Fruit fly (Drosophila melanogaster) whole organism, embryonic: Measurements from ENCODE around the gene CG45676.
A peak's percentile ranks its signal among the peaks of the same experiment; 100 is the strongest.

Source experiments
- Awh ChIP-seq: fragments of 200-800 bp; sonication (Bioruptor generic); IDR thresholded peaks from 2 replicates; pipeline ENCODE4, ENCODE4 v1.3.6; 2022; ENCODE audit warnings: missing biosample characterization, missing genetic modification characterization
- Bgb ChIP-seq: fragments of 200-800 bp; sonication (Bioruptor generic); IDR thresholded peaks from 2 replicates; pipeline ENCODE4 v1.3.6; 2022; ENCODE audit warnings: missing biosample characterization, missing genetic modification characterization; ENCODE audit not compliant: partially characterized antibody
- CG11398 ChIP-seq: fragments of 200-800 bp; sonication (Bioruptor generic); optimal IDR thresholded peaks from 2 replicates; lab custom pipeline; 2016; ENCODE audit warnings: missing biosample characterization, missing genetic modification characterization
- CG1233 ChIP-seq: fragments of 200-800 bp; sonication (Bioruptor generic); optimal IDR thresholded peaks from 4 replicates; lab custom pipeline; 2018; ENCODE audit warnings: missing biosample characterization, mild to moderate bottlenecking, missing genetic modification characterization
- CG13775 ChIP-seq: fragments of 200-800 bp; sonication (Bioruptor generic); optimal IDR thresholded peaks from 3 replicates; lab custom pipeline; 2017; ENCODE audit warnings: missing biosample characterization, mild to moderate bottlenecking, missing genetic modification characterization
- CG15514 ChIP-seq: fragments of 200-800 bp; sonication (Bioruptor generic); optimal IDR thresholded peaks from 3 replicates; lab custom pipeline; 2017; ENCODE audit warnings: missing biosample characterization, missing genetic modification characterization, mild to moderate bottlenecking, moderate library complexity, missing genetic modification reagents
- CG16813 ChIP-seq: fragments of 200-800 bp; sonication (Bioruptor generic); IDR thresholded peaks from 3 replicates; pipeline ENCODE4 v1.3.6; 2022; ENCODE audit warnings: missing biosample characterization, missing genetic modification characterization; ENCODE audit not compliant: partially characterized antibody
- CG2129 ChIP-seq: fragments of 200-800 bp; sonication (Bioruptor generic); IDR thresholded peaks from 2 replicates; pipeline ENCODE4 v1.3.6; 2022; ENCODE audit warnings: missing biosample characterization, missing genetic modification characterization; ENCODE audit not compliant: partially characterized antibody
- CG2199 ChIP-seq: fragments of 200-800 bp; sonication (Bioruptor generic); IDR thresholded peaks from 3 replicates; pipeline ENCODE4 v1.3.6; 2022; ENCODE audit warnings: missing biosample characterization, missing genetic modification characterization
- CG30403 ChIP-seq: fragments of 200-800 bp; sonication (Bioruptor generic); optimal IDR thresholded peaks from 3 replicates; lab custom pipeline; 2016; ENCODE audit warnings: missing biosample characterization, missing genetic modification characterization
- CG3163 ChIP-seq: fragments of 200-800 bp; sonication (Bioruptor generic); optimal IDR thresholded peaks from 3 replicates; lab custom pipeline; 2016; ENCODE audit warnings: missing biosample characterization, missing genetic modification characterization
- CG34224 ChIP-seq: fragments of 200-800 bp; sonication (Bioruptor generic); IDR thresholded peaks from 3 replicates; pipeline ENCODE4 v1.3.6; 2022; ENCODE audit warnings: missing biosample characterization, missing genetic modification characterization; ENCODE audit not compliant: partially characterized antibody
- CG43689 ChIP-seq: fragments of 200-800 bp; sonication (Bioruptor generic); IDR thresholded peaks from 2 replicates; pipeline ENCODE4 v1.3.6; 2022; ENCODE audit warnings: missing biosample characterization, missing genetic modification characterization
- CG6791 ChIP-seq: fragments of 200-800 bp; sonication (Bioruptor generic); IDR thresholded peaks from 3 replicates; pipeline ENCODE4 v1.3.6; 2022; ENCODE audit warnings: missing biosample characterization, missing genetic modification characterization; ENCODE audit not compliant: partially characterized antibody
- CHES-1-like ChIP-seq: fragments of 200-800 bp; sonication (Bioruptor generic); optimal IDR thresholded peaks from 2 replicates; lab custom pipeline; 2016; ENCODE audit warnings: missing biosample characterization, missing genetic modification characterization
- CoRest ChIP-seq: fragments of 200-800 bp; sonication (Bioruptor generic); optimal IDR thresholded peaks from 3 replicates; lab custom pipeline; 2018; ENCODE audit warnings: missing biosample characterization, mild to moderate bottlenecking, missing genetic modification characterization, moderate library complexity
- D ChIP-seq, 2 experiments: fragments of 200-800 bp in 1 of 2; fragments of >200 bp in 1 of 2; sonication (Bioruptor generic) in 1 of 2; optimal IDR thresholded peaks; 2 replicates in 1 of 2; 3 replicates in 1 of 2; lab custom pipeline; 2017; ENCODE audit warnings: mild to moderate bottlenecking in 1 of 2, missing biosample characterization in 1 of 2, missing genetic modification characterization in 1 of 2, missing genetic modification reagents in 1 of 2
- Dip3 ChIP-seq: fragments of 200-800 bp; sonication (Bioruptor generic); optimal IDR thresholded peaks from 3 replicates; lab custom pipeline; 2016; ENCODE audit warnings: missing biosample characterization, missing genetic modification characterization
- Dref ChIP-seq: fragments of 200-800 bp; sonication (Bioruptor generic); IDR thresholded peaks from 2 replicates; pipeline ENCODE4 v1.3.6; 2022; ENCODE audit warnings: missing biosample characterization, missing genetic modification characterization
- Elba2 ChIP-seq: fragments of 200-800 bp; sonication (Bioruptor generic); optimal IDR thresholded peaks from 3 replicates; lab custom pipeline; 2016; ENCODE audit warnings: missing biosample characterization, missing genetic modification characterization
- Fer1 ChIP-seq: fragments of 200-800 bp; sonication (Bioruptor generic); optimal IDR thresholded peaks from 2 replicates; lab custom pipeline; 2017; ENCODE audit warnings: missing biosample characterization, mild to moderate bottlenecking, missing genetic modification characterization
- HLHmδ ChIP-seq: fragments of 200-800 bp; sonication (Bioruptor generic); optimal IDR thresholded peaks from 2 replicates; lab custom pipeline; 2018; ENCODE audit warnings: missing biosample characterization, mild to moderate bottlenecking, missing genetic modification characterization, moderate library complexity
- Myb ChIP-seq: fragments of 200-800 bp; sonication (Bioruptor generic); optimal IDR thresholded peaks from 2 replicates; lab custom pipeline; 2016; ENCODE audit warnings: missing biosample characterization, missing genetic modification characterization
- Nf-YB ChIP-seq: fragments of 200-800 bp; sonication (Bioruptor generic); optimal IDR thresholded peaks from 3 replicates; lab custom pipeline; 2019; ENCODE audit warnings: missing biosample characterization, mild to moderate bottlenecking, missing genetic modification characterization, moderate library complexity
- Pdp1 ChIP-seq, 2 experiments: fragments of 200-800 bp; sonication (Bioruptor generic); optimal IDR thresholded peaks; 3 replicates each; lab custom pipeline; 2016; ENCODE audit warnings: missing biosample characterization in 2 of 2, missing genetic modification characterization in 2 of 2, mild to moderate bottlenecking in 1 of 2, moderate library complexity in 1 of 2
- Scr ChIP-seq: fragments of 200-800 bp; sonication (Bioruptor generic); IDR thresholded peaks from 2 replicates; pipeline ENCODE4 v1.3.6; 2022; ENCODE audit warnings: missing biosample characterization, missing genetic modification characterization; ENCODE audit not compliant: partially characterized antibody
- bbx ChIP-seq: fragments of 200-800 bp; sonication (Bioruptor generic); IDR thresholded peaks from 2 replicates; pipeline ENCODE4 v1.3.6; 2022; ENCODE audit warnings: missing biosample characterization, missing genetic modification characterization; ENCODE audit not compliant: partially characterized antibody
- chinmo ChIP-seq: fragments of 200-800 bp; sonication (Bioruptor generic); IDR thresholded peaks from 4 replicates; pipeline ENCODE4 v1.3.6; 2022; ENCODE audit warnings: missing biosample characterization, missing genetic modification characterization; ENCODE audit not compliant: partially characterized antibody
- crp ChIP-seq, 2 experiments: fragments of 200-800 bp; sonication (Bioruptor generic); optimal IDR thresholded peaks; 2 replicates in 1 of 2; 3 replicates in 1 of 2; lab custom pipeline; 2017; ENCODE audit warnings: missing biosample characterization in 2 of 2, missing genetic modification characterization in 2 of 2, mild to moderate bottlenecking in 1 of 2, moderate library complexity in 1 of 2
- cwo ChIP-seq: fragments of 200-800 bp; sonication (Bioruptor generic); optimal IDR thresholded peaks from 3 replicates; lab custom pipeline; 2017; ENCODE audit warnings: missing biosample characterization, missing genetic modification characterization, mild to moderate bottlenecking, moderate library complexity, missing genetic modification reagents
- dan ChIP-seq: fragments of 200-800 bp; sonication (Bioruptor generic); IDR thresholded peaks from 2 replicates; pipeline ENCODE4 v1.3.6; 2022; ENCODE audit warnings: missing biosample characterization, missing genetic modification characterization
- fd3F ChIP-seq: fragments of 200-800 bp; sonication (Bioruptor generic); optimal IDR thresholded peaks from 2 replicates; lab custom pipeline; 2018; ENCODE audit warnings: missing biosample characterization, mild to moderate bottlenecking, missing genetic modification characterization, moderate library complexity
- hb ChIP-seq: fragments of 200-800 bp; sonication (Bioruptor generic); IDR thresholded peaks from 3 replicates; pipeline ENCODE4 v1.3.6; 2022; ENCODE audit warnings: missing biosample characterization, missing genetic modification characterization; ENCODE audit not compliant: partially characterized antibody
- jumu ChIP-seq: fragments of 200-800 bp; sonication (Bioruptor generic); optimal IDR thresholded peaks from 3 replicates; lab custom pipeline; 2016; ENCODE audit warnings: missing biosample characterization, missing genetic modification characterization
- nerfin-1 ChIP-seq: fragments of 200-800 bp; sonication (Bioruptor generic); optimal IDR thresholded peaks from 3 replicates; lab custom pipeline; 2019; ENCODE audit warnings: missing biosample characterization, mild to moderate bottlenecking, missing genetic modification characterization, moderate library complexity
- peb ChIP-seq: fragments of 200-800 bp; sonication (Bioruptor generic); IDR thresholded peaks from 2 replicates; pipeline ENCODE4 v1.3.6; 2022; ENCODE audit warnings: missing biosample characterization, missing genetic modification characterization
- pzg ChIP-seq: fragments of 200-800 bp; sonication (Bioruptor generic); optimal IDR thresholded peaks from 3 replicates; lab custom pipeline; 2018; ENCODE audit warnings: missing biosample characterization, mild to moderate bottlenecking, missing genetic modification characterization, moderate library complexity
- repo ChIP-seq: fragments of 200-800 bp; sonication (Bioruptor generic); optimal IDR thresholded peaks from 2 replicates; lab custom pipeline; 2016; ENCODE audit warnings: missing biosample characterization, missing genetic modification characterization
- ssp ChIP-seq: fragments of 200-800 bp; sonication (Bioruptor generic); IDR thresholded peaks from 2 replicates; pipeline ENCODE4 v1.3.6; 2022; ENCODE audit warnings: missing biosample characterization, missing genetic modification characterization
- sug ChIP-seq: fragments of 200-800 bp; optimal IDR thresholded peaks from 2 replicates; lab custom pipeline; 2019; ENCODE audit warnings: missing biosample characterization, mild to moderate bottlenecking, missing genetic modification characterization, moderate library complexity
- tll ChIP-seq, 2 experiments: fragments of 200-800 bp in 1 of 2; fragments of >200 bp in 1 of 2; sonication (Bioruptor generic) in 1 of 2; optimal IDR thresholded peaks; 2 replicates each; lab custom pipeline; 2017 to 2019; ENCODE audit warnings: missing biosample characterization in 2 of 2, missing genetic modification characterization in 2 of 2, mild to moderate bottlenecking in 1 of 2, moderate library complexity in 1 of 2
- trem ChIP-seq: fragments of 200-800 bp; optimal IDR thresholded peaks from 3 replicates; lab custom pipeline; 2019; ENCODE audit warnings: missing biosample characterization, mild to moderate bottlenecking, missing genetic modification characterization, moderate library complexity
- twi ChIP-seq: fragments of 200-800 bp; optimal IDR thresholded peaks from 2 replicates; lab custom pipeline; 2019; ENCODE audit warnings: missing biosample characterization, mild to moderate bottlenecking, missing genetic modification characterization, moderate library complexity
- wor ChIP-seq: fragments of 200-800 bp; sonication (Bioruptor generic); IDR thresholded peaks from 2 replicates; pipeline ENCODE4 v1.3.6; 2022; ENCODE audit warnings: missing biosample characterization, missing genetic modification characterization
- zen ChIP-seq: fragments of 200-800 bp; sonication (Bioruptor generic); optimal IDR thresholded peaks from 3 replicates; lab custom pipeline; 2018; ENCODE audit warnings: missing biosample characterization, mild to moderate bottlenecking, missing genetic modification characterization, moderate library complexity

Gene CG45676

DNA sequence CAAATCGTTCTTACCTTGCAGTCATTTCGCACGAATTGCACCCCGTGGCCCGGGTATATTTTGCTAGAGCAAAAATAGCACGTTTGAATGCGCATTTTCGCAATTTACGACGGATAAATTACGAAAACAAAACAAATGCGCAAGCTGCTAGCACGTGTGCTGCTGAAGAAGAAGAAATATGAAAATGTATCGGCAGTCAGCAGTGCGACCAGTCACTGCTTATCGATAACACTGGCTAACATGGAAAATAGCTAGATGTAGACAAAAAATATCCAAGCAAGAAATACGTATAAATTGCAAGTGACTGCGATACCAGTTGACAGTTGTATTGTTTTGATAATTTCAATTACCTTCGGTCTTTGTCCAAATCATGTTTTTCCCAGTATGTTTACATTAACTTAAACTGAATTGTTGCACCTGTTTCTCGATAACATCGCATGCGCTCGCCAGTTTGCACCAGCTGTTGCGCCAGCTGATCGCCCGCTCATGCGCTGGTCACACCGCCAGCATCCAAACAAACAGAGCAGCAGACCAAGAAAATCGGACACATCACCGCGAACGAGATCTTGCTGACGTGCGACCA lies 12.8 kb downstream of the CG45676 start, which contains the start of the genes RpL24-like and CG5276 (continued):
- peak; percentile 14 for TF ChIP-seq CoRest (tag; lab: Kevin White, UChicago)
- TF ChIP-seq CG30403 (GFP tag; lab: Kevin White, UChicago), result no peak
- TF ChIP-seq wor, result no peak
- no peak for TF ChIP-seq CG11398
- peak; percentile 80 for TF ChIP-seq Dref
- TF ChIP-seq CG2199 (GFP tag; lab: Robert Waterston, UW), result no peak
- TF ChIP-seq Scr (GFP tag; lab: Robert Waterston, UW), result peak; percentile 63
- TF ChIP-seq jumu (GFP tag; lab: Kevin White, UChicago), result no peak
- peak; percentile 9 for TF ChIP-seq Nf-YB (GFP tag; lab: Kevin White, UChicago)
- peak; percentile 99 to 100 for TF ChIP-seq crp (GFP tag; optimal IDR thresholded peaks at IDR 0.05; lab: Kevin White, UChicago)
- no peak for TF ChIP-seq hb (GFP tag; lab: Robert Waterston, UW)
- peak; percentile 60 for TF ChIP-seq twi (tag; lab: Kevin White, UChicago)
- TF ChIP-seq D (optimal IDR thresholded peaks at IDR 0.05; lab: Kevin White, UChicago), result peak; percentile 90
- TF ChIP-seq D (GFP tag; optimal IDR thresholded peaks at IDR 0.05; lab: Kevin White, UChicago), result no peak
- TF ChIP-seq CG15514 (GFP tag; lab: Kevin White, UChicago), result peak; percentile 60
- no peak; the same call in 1 of the 2 replicates for TF ChIP-seq Bgb
- TF ChIP-seq Elba2, result peak; percentile 54
- peak; percentile 65 for TF ChIP-seq CG16813 (GFP tag; lab: Robert Waterston, UW)
- peak; percentile 80 for TF ChIP-seq trem
- no peak for TF ChIP-seq CG3163
- TF ChIP-seq Myb (GFP tag; lab: Kevin White, UChicago), result peak; percentile 15
- 0 out of 3 replicates have a peak, but pooled peaks have one; percentile 44 for TF ChIP-seq CG6791 (GFP tag; lab: Robert Waterston, UW)
- TF ChIP-seq HLHmδ (GFP tag; lab: Kevin White, UChicago), result peak; percentile 67
- peak; percentile 48 for TF ChIP-seq zen (tag; lab: Kevin White, UChicago)
- 0 out of 2 replicates have a peak, but pooled peaks have one; percentile 16 for TF ChIP-seq CG2129
- TF ChIP-seq CG43689 (GFP tag; lab: Robert Waterston, UW), result no peak
- TF ChIP-seq dan (GFP tag; lab: Robert Waterston, UW), result no peak
- TF ChIP-seq ssp, result peak; percentile 88
- no peak for TF ChIP-seq Dip3 (GFP tag; lab: Kevin White, UChicago)
- peak; percentile 66 for TF ChIP-seq cwo (GFP tag; lab: Kevin White, UChicago)
- TF ChIP-seq CG1233, result peak; percentile 35
- TF ChIP-seq chinmo, result 0 out of 4 replicates have a peak, but pooled peaks have one; percentile 60
- no peak for TF ChIP-seq peb (GFP tag; lab: Robert Waterston, UW)
- peak; percentile 48 for TF ChIP-seq CG13775 (GFP tag; lab: Kevin White, UChicago)
- TF ChIP-seq tll (GFP tag; optimal IDR thresholded peaks at IDR 0.05; lab: Kevin White, UChicago), result peak; percentile 19 to 36
- peak; percentile 19 for TF ChIP-seq nerfin-1 (tag; lab: Kevin White, UChicago)
- no peak for TF ChIP-seq Awh
- TF ChIP-seq pzg (GFP tag; lab: Kevin White, UChicago), result peak; percentile 90
- TF ChIP-seq repo (GFP tag; lab: Kevin White, UChicago), result no peak
- TF ChIP-seq sug (tag; lab: Kevin White, UChicago), result peak; percentile 57
- TF ChIP-seq bbx (GFP tag; lab: Robert Waterston, UW), result peak; percentile 34; the same call in 1 of the 2 replicates
- TF ChIP-seq CG34224 (GFP tag; lab: Robert Waterston, UW), result peak; percentile 52; the same call in 2 of the 3 replicates
- TF ChIP-seq Fer1, result peak; percentile 16
- peak; percentile 73 for TF ChIP-seq CHES-1-like (GFP tag; lab: Kevin White, UChicago)
- peak in 1 of 2 experiments; percentile 37 for TF ChIP-seq Pdp1 (GFP tag; optimal IDR thresholded peaks at IDR 0.05; lab: Kevin White, UChicago)
- no peak for TF ChIP-seq fd3F (GFP tag; lab: Kevin White, UChicago)
